Fruit fly (Drosophila melanogaster): ENCODE measurements around the gene CycT.

Gene CycT

DNA sequence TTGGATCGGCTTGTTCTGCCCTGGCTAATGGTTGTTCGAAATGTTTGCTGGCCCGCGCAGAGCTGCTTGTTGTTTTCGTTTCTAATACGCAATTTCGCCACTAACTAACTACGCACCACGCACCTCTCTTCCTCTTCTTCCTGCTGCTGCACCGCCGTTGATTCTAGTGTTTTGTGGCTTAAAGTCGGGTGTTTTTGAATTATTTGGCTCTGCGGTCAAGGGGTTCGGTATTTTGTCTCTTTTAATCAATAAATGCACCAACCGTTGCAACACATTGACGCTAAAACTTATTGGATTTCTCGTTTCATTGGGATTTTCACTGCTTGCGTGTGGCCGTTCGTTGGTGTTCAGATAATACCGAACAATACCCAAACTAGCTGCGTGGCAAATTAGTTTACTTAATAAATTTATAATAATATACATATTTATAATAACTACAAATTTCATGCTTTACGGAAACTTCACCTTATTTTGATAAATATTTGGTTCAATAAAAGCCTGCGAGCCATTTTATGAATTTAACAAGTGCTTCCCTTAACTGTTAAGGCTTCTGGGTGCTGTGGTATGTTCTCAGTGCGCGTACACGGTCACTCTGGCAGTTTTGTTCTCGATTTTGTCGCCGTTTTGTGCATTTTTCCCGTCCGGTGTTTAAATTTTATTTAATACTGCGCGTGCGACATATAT lies 27.9 kb downstream of the CycT start, which contains the start of the genes Edc3 and Nedd4 (continued):
- TF ChIP-seq CG4820 (GFP tag; optimal IDR thresholded peaks at IDR 0.05) = no peak
- peak; percentile 16 for TF ChIP-seq CG3995 (GFP tag; optimal IDR thresholded peaks at IDR 0.05)
- TF ChIP-seq lbe (GFP tag; optimal IDR thresholded peaks at IDR 0.05) = no peak
- peak; percentile 22 for TF ChIP-seq dmrt11E (tag; optimal IDR thresholded peaks at IDR 0.05)
- TF ChIP-seq CG12236 (GFP tag; optimal IDR thresholded peaks at IDR 0.05) = no peak
- no peak for TF ChIP-seq run (tag; optimal IDR thresholded peaks at IDR 0.05)
- TF ChIP-seq hkb (optimal IDR thresholded peaks at IDR 0.05) = no peak
- TF ChIP-seq hkb (GFP tag; IDR thresholded peaks at IDR 0.05) = no peak
- no peak for TF ChIP-seq CG7271 (tag; optimal IDR thresholded peaks at IDR 0.05)
- TF ChIP-seq esg (GFP tag; conservative IDR thresholded peaks at IDR 0.05) = no peak
- no peak for TF ChIP-seq ci (GFP tag; IDR thresholded peaks at IDR 0.05)
- TF ChIP-seq CG9727 (GFP tag; optimal IDR thresholded peaks at IDR 0.05) = peak; percentile 1
- no peak for TF ChIP-seq zen2 (GFP tag; IDR thresholded peaks at IDR 0.05; ENCODE audit: partially characterized antibody)
- TF ChIP-seq CG18476 (GFP tag; optimal IDR thresholded peaks at IDR 0.05) = no peak
- no peak for TF ChIP-seq usp (GFP tag; optimal IDR thresholded peaks at IDR 0.05)
- peak; percentile 69 for TF ChIP-seq gsb-n (tag; optimal IDR thresholded peaks at IDR 0.05)
- TF ChIP-seq CG2712 (tag; optimal IDR thresholded peaks at IDR 0.05) = peak; percentile 60
- TF ChIP-seq CG3065 (GFP tag; optimal IDR thresholded peaks at IDR 0.05) = no peak
- TF ChIP-seq mirr (GFP tag; optimal IDR thresholded peaks at IDR 0.05) = no peak
- no peak for TF ChIP-seq ind (GFP tag; optimal IDR thresholded peaks at IDR 0.05)
- TF ChIP-seq CG12942 (GFP tag; optimal IDR thresholded peaks at IDR 0.05) = no peak
- peak; percentile 23 for TF ChIP-seq dm (GFP tag; optimal IDR thresholded peaks at IDR 0.05)
- TF ChIP-seq stwl (tag; optimal IDR thresholded peaks at IDR 0.05) = peak; percentile 60
- TF ChIP-seq CG2129 (GFP tag; IDR thresholded peaks at IDR 0.05; ENCODE audit: partially characterized antibody) = no peak
- TF ChIP-seq chif (GFP tag; optimal IDR thresholded peaks at IDR 0.05) = no peak
- TF ChIP-seq CG4730 (GFP tag; IDR thresholded peaks at IDR 0.05) = no peak
- no peak for TF ChIP-seq Dll (GFP tag; IDR thresholded peaks at IDR 0.05; ENCODE audit: partially characterized antibody)
- no peak for TF ChIP-seq ERR (GFP tag; optimal IDR thresholded peaks at IDR 0.05)
- TF ChIP-seq Aef1 (GFP tag; IDR thresholded peaks at IDR 0.05) = no peak
- no peak for TF ChIP-seq ase (GFP tag; IDR thresholded peaks at IDR 0.05)
- TF ChIP-seq CG17361 (GFP tag; IDR thresholded peaks at IDR 0.05) = peak; percentile 60; the same call in 2 of the 3 replicates
- TF ChIP-seq luna (GFP tag; optimal IDR thresholded peaks at IDR 0.05) = no peak
- TF ChIP-seq CG10267 (tag; optimal IDR thresholded peaks at IDR 0.05) = peak; percentile 75
- TF ChIP-seq CG8290 (GFP tag; optimal IDR thresholded peaks at IDR 0.05) = no peak
- no peak for TF ChIP-seq CG8290 (tag; optimal IDR thresholded peaks at IDR 0.05)
- no peak for TF ChIP-seq org-1 (GFP tag; optimal IDR thresholded peaks at IDR 0.05)
- no peak for TF ChIP-seq Dref (GFP tag; IDR thresholded peaks at IDR 0.05)
- TF ChIP-seq klu (GFP tag; IDR thresholded peaks at IDR 0.05) = no peak
- no peak for TF ChIP-seq croc (GFP tag; conservative IDR thresholded peaks at IDR 0.05)
- no peak for TF ChIP-seq CG8478 (optimal IDR thresholded peaks at IDR 0.05)
- no peak for TF ChIP-seq pan (optimal IDR thresholded peaks at IDR 0.05)
- no peak for TF ChIP-seq pan (GFP tag; optimal IDR thresholded peaks at IDR 0.05 in 1 of 2, IDR thresholded peaks at IDR 0.05 in 1 of 2)
- peak; percentile 31 for TF ChIP-seq sug (tag; optimal IDR thresholded peaks at IDR 0.05)
- TF ChIP-seq inv (GFP tag; IDR thresholded peaks at IDR 0.05; ENCODE audit: partially characterized antibody) = no peak
- no peak for TF ChIP-seq cwo (GFP tag; optimal IDR thresholded peaks at IDR 0.05)
- TF ChIP-seq ttk (GFP tag; IDR thresholded peaks at IDR 0.05) = no peak
- TF ChIP-seq CG30403 (GFP tag; optimal IDR thresholded peaks at IDR 0.05) = no peak
- TF ChIP-seq Atf6 (GFP tag; IDR thresholded peaks at IDR 0.05) = no peak
- no peak for TF ChIP-seq Sry-δ (GFP tag; optimal IDR thresholded peaks at IDR 0.05)
- TF ChIP-seq nau (GFP tag; optimal IDR thresholded peaks at IDR 0.05) = no peak
- TF ChIP-seq CG1832 (GFP tag; optimal IDR thresholded peaks at IDR 0.05) = no peak
- no peak for TF ChIP-seq fd64A (GFP tag; optimal IDR thresholded peaks at IDR 0.05)
